Worm (Caenorhabditis elegans) whole organism, L3 larva: ENCODE measurements around the gene clec-170.

Experiments
- ceh-82 ChIP-seq: fragments of 150-350 bp; optimal IDR thresholded peaks from 2 replicates; lab custom pipeline; 2014; ENCODE audit warnings: missing biosample characterization, missing genetic modification characterization
- elt-1 ChIP-seq: fragments of 150-350 bp; optimal IDR thresholded peaks from 2 replicates; lab custom pipeline; 2014; ENCODE audit warnings: missing biosample characterization, missing genetic modification characterization
- fos-1 ChIP-seq: fragments of 150-350 bp; optimal IDR thresholded peaks from 2 replicates; lab custom pipeline; 2014; ENCODE audit warnings: missing biosample characterization, missing genetic modification characterization
- hmg-11 ChIP-seq: sonication (generic microtip); optimal IDR thresholded peaks from 2 replicates; lab custom pipeline; 2016; ENCODE audit warnings: missing genetic modification characterization, missing compliant biosample characterization
- mdl-1 ChIP-seq: fragments of 150-350 bp; optimal IDR thresholded peaks from 2 replicates; lab custom pipeline; 2014; ENCODE audit warnings: missing biosample characterization, missing genetic modification characterization
- nhr-28 ChIP-seq: fragments of 150-350 bp; optimal IDR thresholded peaks from 2 replicates; lab custom pipeline; 2014; ENCODE audit warnings: missing biosample characterization, missing genetic modification characterization
- tbx-2 ChIP-seq: sonication (generic microtip); optimal IDR thresholded peaks from 2 replicates; lab custom pipeline; 2016; ENCODE audit warnings: mild to moderate bottlenecking, missing genetic modification characterization, missing compliant biosample characterization
- unc-62 ChIP-seq: fragments of 150-350 bp; sonication (generic microtip); optimal IDR thresholded peaks from 4 replicates; lab custom pipeline; 2014; ENCODE audit warnings: missing biosample characterization, missing genetic modification reagents, missing genetic modification characterization

DNA sequence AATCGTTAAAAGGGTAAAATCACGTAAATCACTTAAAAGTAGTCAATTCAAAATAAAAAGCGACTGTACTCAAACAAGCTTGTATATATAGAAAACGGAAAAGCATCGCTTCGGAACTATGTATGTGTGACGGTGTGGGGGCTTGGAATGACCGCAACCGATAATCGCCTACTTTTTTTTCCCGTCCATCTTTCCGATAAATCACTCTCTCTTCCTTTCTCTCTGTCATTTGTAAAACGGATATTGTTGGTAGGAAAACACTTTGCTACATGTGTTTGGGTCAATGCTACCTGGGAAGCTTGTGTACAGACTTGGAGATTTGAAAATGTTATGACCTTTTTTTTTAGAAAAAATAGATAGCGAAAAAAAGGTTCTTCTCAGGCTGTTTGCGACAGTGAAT lies 41.9 kb upstream of the clec-170 start:
- no peak for TF ChIP-seq nhr-28 (tag; lab: Kevin White, UChicago)
- no peak for TF ChIP-seq tbx-2
- no peak for TF ChIP-seq unc-62
- TF ChIP-seq fos-1 (tag; lab: Kevin White, UChicago), result no peak
- no peak for TF ChIP-seq mdl-1 (tag; lab: Kevin White, UChicago)
- TF ChIP-seq ceh-82 (tag; lab: Kevin White, UChicago), result no peak
- TF ChIP-seq hmg-11 (tag; lab: Kevin White, UChicago), result no peak
- TF ChIP-seq elt-1 (tag; lab: Kevin White, UChicago), result no peak
